Worm (Caenorhabditis elegans): ENCODE measurements around the gene lido-18.

Gene lido-18

ce11 chrIII:7645075-7645474 lies 17.0 kb upstream of the lido-18 start:
- no peak for TF ChIP-seq ceh-88 (GFP tag; IDR thresholded peaks at IDR 0.05)
- no peak for TF ChIP-seq zag-1 (tag; optimal IDR thresholded peaks at IDR 0.05)
- TF ChIP-seq C16A3.4 (tag; optimal IDR thresholded peaks at IDR 0.05): no peak
- TF ChIP-seq ztf-4 (tag; optimal IDR thresholded peaks at IDR 0.05): no peak
- TF ChIP-seq elt-2 (tag; optimal IDR thresholded peaks at IDR 0.05): no peak
- no peak for TF ChIP-seq pqm-1 (tag; optimal IDR thresholded peaks at IDR 0.05)
- no peak for TF ChIP-seq sox-4 (tag; optimal IDR thresholded peaks at IDR 0.05)
- TF ChIP-seq nhr-11 (tag; optimal IDR thresholded peaks at IDR 0.05): no peak
- no peak for TF ChIP-seq mdl-1 (tag; optimal IDR thresholded peaks at IDR 0.05)
- no peak for TF ChIP-seq hpl-2 (GFP tag; optimal IDR thresholded peaks at IDR 0.05)
- TF ChIP-seq lin-15B (tag; optimal IDR thresholded peaks at IDR 0.05): no peak
- TF ChIP-seq dpl-1 (GFP tag; optimal IDR thresholded peaks at IDR 0.05): peak in 1 of 3 experiments; percentile 11
- peak; percentile 37 for TF ChIP-seq efl-3 (GFP tag; optimal IDR thresholded peaks at IDR 0.05)
- peak; percentile 38 for TF ChIP-seq rnt-1 (tag; optimal IDR thresholded peaks at IDR 0.05)
- no peak for TF ChIP-seq nhr-76 (tag; optimal IDR thresholded peaks at IDR 0.05)
- TF ChIP-seq nhr-77 (tag; optimal IDR thresholded peaks at IDR 0.05): no peak
- TF ChIP-seq blmp-1 (tag; optimal IDR thresholded peaks at IDR 0.05): peak; percentile 60
- no peak for TF ChIP-seq ces-1 (GFP tag; optimal IDR thresholded peaks at IDR 0.05)
- TF ChIP-seq fkh-4 (tag; optimal IDR thresholded peaks at IDR 0.05; ENCODE audit: borderline replicate concordance): no peak
- no peak for TF ChIP-seq ama-1 (optimal IDR thresholded peaks at IDR 0.05)
- TF ChIP-seq ceh-8 (GFP tag; optimal IDR thresholded peaks at IDR 0.05): no peak
- TF ChIP-seq ceh-82 (tag; optimal IDR thresholded peaks at IDR 0.05): no peak
- peak; percentile 37 for TF ChIP-seq mep-1 (tag; optimal IDR thresholded peaks at IDR 0.05)
- peak; percentile 81 for TF ChIP-seq lin-14 (GFP tag; optimal IDR thresholded peaks at IDR 0.05)
- TF ChIP-seq nhr-71 (tag; optimal IDR thresholded peaks at IDR 0.05): peak; percentile 61
- no peak for TF ChIP-seq efl-1 (optimal IDR thresholded peaks at IDR 0.05)
- peak in 1 of 2 experiments; percentile 40 for TF ChIP-seq efl-1 (GFP tag; optimal IDR thresholded peaks at IDR 0.05 in 1 of 2)
- no peak for TF ChIP-seq dsc-1 (tag; optimal IDR thresholded peaks at IDR 0.05)
- TF ChIP-seq fkh-10 (GFP tag; optimal IDR thresholded peaks at IDR 0.05): no peak
- TF ChIP-seq fkh-8 (tag; optimal IDR thresholded peaks at IDR 0.05): no peak
- TF ChIP-seq tbx-2 (tag; optimal IDR thresholded peaks at IDR 0.05): no peak
- TF ChIP-seq sptf-1 (tag; optimal IDR thresholded peaks at IDR 0.05): no peak
- TF ChIP-seq mef-2 (tag; optimal IDR thresholded peaks at IDR 0.05): no peak
- no peak for TF ChIP-seq tlp-1 (tag; optimal IDR thresholded peaks at IDR 0.05)
- TF ChIP-seq xbp-1 (tag; optimal IDR thresholded peaks at IDR 0.05): no peak
- no peak for TF ChIP-seq egl-13 (tag; optimal IDR thresholded peaks at IDR 0.05)
- TF ChIP-seq elt-3 (tag; optimal IDR thresholded peaks at IDR 0.05): peak in 1 of 6 experiments; percentile 44
- TF ChIP-seq snu-23 (GFP tag; optimal IDR thresholded peaks at IDR 0.05): peak; percentile 52
- TF ChIP-seq snpc-4 (tag; optimal IDR thresholded peaks at IDR 0.05): no peak
- no peak for TF ChIP-seq jun-1 (tag; optimal IDR thresholded peaks at IDR 0.05)
- TF ChIP-seq lir-3 (tag; optimal IDR thresholded peaks at IDR 0.05; ENCODE audit: poor library complexity): no peak
- TF ChIP-seq C04F5.9 (tag; optimal IDR thresholded peaks at IDR 0.05): no peak
- TF ChIP-seq ztf-11 (tag; optimal IDR thresholded peaks at IDR 0.05): no peak
- no peak for TF ChIP-seq isw-1 (GFP tag; IDR thresholded peaks at IDR 0.05)
- TF ChIP-seq ets-5 (GFP tag; IDR thresholded peaks at IDR 0.05): no peak
- no peak for TF ChIP-seq nhr-28 (tag; optimal IDR thresholded peaks at IDR 0.05)
- no peak for TF ChIP-seq pax-3 (tag; optimal IDR thresholded peaks at IDR 0.05)
- no peak for TF ChIP-seq unc-62 (GFP tag; optimal IDR thresholded peaks at IDR 0.05)
- no peak for TF ChIP-seq grh-1 (GFP tag; IDR thresholded peaks at IDR 0.05)
- 0 out of 2 replicates have a peak, but pooled peaks have one; percentile 2 for TF ChIP-seq nhr-19 (GFP tag; conservative IDR thresholded peaks at IDR 0.05)
- TF ChIP-seq nhr-85 (tag): peak; percentile 95
- TF ChIP-seq unc-30 (tag; optimal IDR thresholded peaks at IDR 0.05): no peak
- TF ChIP-seq nhr-47 (tag; optimal IDR thresholded peaks at IDR 0.05): no peak
- no peak for TF ChIP-seq C34B4.2 (tag; optimal IDR thresholded peaks at IDR 0.05)
- TF ChIP-seq hlh-4 (tag; optimal IDR thresholded peaks at IDR 0.05): no peak
